Fruit fly (Drosophila melanogaster) whole organism, embryonic: Measurements from ENCODE around the gene CG9673.

Source experiments
- BEAF-32 ChIP-seq: fragments of 200-800 bp; sonication (Bioruptor generic); optimal IDR thresholded peaks from 3 replicates; lab custom pipeline; 2017; ENCODE audit warnings: missing biosample characterization, missing genetic modification characterization, mild to moderate bottlenecking, moderate library complexity, missing genetic modification reagents
- Bteb2 ChIP-seq: fragments of 200-800 bp; sonication (Bioruptor generic); optimal IDR thresholded peaks from 2 replicates; lab custom pipeline; 2016; ENCODE audit warnings: missing biosample characterization, missing genetic modification characterization
- CG10321 ChIP-seq: fragments of 200-800 bp; sonication (Bioruptor generic); IDR thresholded peaks from 2 replicates; pipeline ENCODE4 v1.3.6; 2022; ENCODE audit warnings: missing biosample characterization, missing genetic modification characterization
- CG10543 ChIP-seq: fragments of 200-800 bp; sonication (Bioruptor generic); optimal IDR thresholded peaks from 3 replicates; lab custom pipeline; 2017; ENCODE audit warnings: missing biosample characterization, mild to moderate bottlenecking, missing genetic modification characterization, moderate library complexity
- CG10959 ChIP-seq: fragments of 200-800 bp; sonication (Bioruptor generic); IDR thresholded peaks from 2 replicates; pipeline ENCODE4 v1.3.6; 2022; ENCODE audit warnings: missing biosample characterization, missing genetic modification characterization
- CG11093 ChIP-seq: fragments of 200-800 bp; sonication (Bioruptor generic); IDR thresholded peaks from 3 replicates; pipeline ENCODE4 v1.3.6; 2022; ENCODE audit warnings: missing biosample characterization, missing genetic modification characterization
- CG11504 ChIP-seq: fragments of 200-800 bp; sonication (Bioruptor generic); optimal IDR thresholded peaks from 3 replicates; lab custom pipeline; 2019; ENCODE audit warnings: missing biosample characterization, mild to moderate bottlenecking, missing genetic modification characterization, moderate library complexity
- CG14667 ChIP-seq: fragments of 200-800 bp; sonication (Bioruptor generic); IDR thresholded peaks from 2 replicates; pipeline ENCODE4 v1.3.6; 2022; ENCODE audit warnings: missing biosample characterization, missing genetic modification characterization
- CG1529 ChIP-seq: fragments of 200-800 bp; sonication (Bioruptor generic); optimal IDR thresholded peaks from 3 replicates; lab custom pipeline; 2018; ENCODE audit warnings: missing biosample characterization, missing genetic modification characterization
- CG31441 ChIP-seq: fragments of 200-800 bp; sonication (Bioruptor generic); IDR thresholded peaks from 2 replicates; pipeline ENCODE4 v1.3.6; 2022; ENCODE audit warnings: missing biosample characterization, missing genetic modification characterization
- CG32532 ChIP-seq: fragments of 200-800 bp; sonication (Bioruptor generic); IDR thresholded peaks from 2 replicates; pipeline ENCODE4 v1.3.6; 2022; ENCODE audit warnings: missing biosample characterization, missing genetic modification characterization
- CG32767 ChIP-seq: fragments of 200-800 bp; sonication (Bioruptor generic); IDR thresholded peaks from 2 replicates; pipeline ENCODE4 v1.3.6; 2022; ENCODE audit warnings: missing biosample characterization, missing genetic modification characterization
- CG3838 ChIP-seq: fragments of 200-800 bp; sonication (Bioruptor generic); optimal IDR thresholded peaks from 3 replicates; lab custom pipeline; 2016; ENCODE audit warnings: missing biosample characterization, missing genetic modification characterization
- CG3847 ChIP-seq: fragments of 200-800 bp; sonication (Bioruptor generic); IDR thresholded peaks from 2 replicates; pipeline ENCODE4 v1.3.6; 2022; ENCODE audit warnings: missing biosample characterization, missing genetic modification characterization
- CG4424 ChIP-seq: fragments of 200-800 bp; sonication (Bioruptor generic); optimal IDR thresholded peaks from 3 replicates; lab custom pipeline; 2016; ENCODE audit warnings: missing biosample characterization, missing genetic modification characterization
- CG6765 ChIP-seq: fragments of 200-800 bp; sonication (Bioruptor generic); optimal IDR thresholded peaks from 3 replicates; lab custom pipeline; 2017; ENCODE audit warnings: missing biosample characterization, mild to moderate bottlenecking, missing genetic modification characterization
- CG6813 ChIP-seq: fragments of 200-800 bp; sonication (Bioruptor generic); optimal IDR thresholded peaks from 2 replicates; lab custom pipeline; 2017; ENCODE audit warnings: missing biosample characterization, missing genetic modification characterization, mild to moderate bottlenecking, moderate library complexity, missing genetic modification reagents
- CG7372 ChIP-seq: fragments of 200-800 bp; sonication (Bioruptor generic); IDR thresholded peaks from 2 replicates; pipeline ENCODE4 v1.3.6; 2022; ENCODE audit warnings: missing biosample characterization, missing genetic modification characterization
- CG9817 ChIP-seq: fragments of 200-800 bp; sonication (Bioruptor generic); optimal IDR thresholded peaks from 2 replicates; lab custom pipeline; 2018; ENCODE audit warnings: missing biosample characterization, mild to moderate bottlenecking, missing genetic modification characterization, moderate library complexity
- CTCF ChIP-seq: fragments of 200-800 bp; sonication (Bioruptor generic); optimal IDR thresholded peaks from 2 replicates; lab custom pipeline; 2017; ENCODE audit warnings: missing biosample characterization, mild to moderate bottlenecking, missing genetic modification characterization, moderate library complexity
- Ets97D ChIP-seq: fragments of 200-800 bp; sonication (Bioruptor generic); optimal IDR thresholded peaks from 3 replicates; lab custom pipeline; 2016; ENCODE audit warnings: missing biosample characterization, missing genetic modification characterization
- GATAe ChIP-seq: fragments of 200-800 bp; sonication (Bioruptor generic); conservative IDR thresholded peaks from 2 replicates; pipeline ENCODE4 v1.3.6; 2022; ENCODE audit warnings: missing biosample characterization, missing genetic modification characterization
- HLHmδ ChIP-seq: fragments of 200-800 bp; sonication (Bioruptor generic); optimal IDR thresholded peaks from 2 replicates; lab custom pipeline; 2018; ENCODE audit warnings: missing biosample characterization, mild to moderate bottlenecking, missing genetic modification characterization, moderate library complexity
- Hmx ChIP-seq: fragments of 200-800 bp; sonication (Bioruptor generic); optimal IDR thresholded peaks from 2 replicates; lab custom pipeline; 2016; ENCODE audit warnings: missing biosample characterization, missing genetic modification characterization
- Med ChIP-seq: fragments of 200-800 bp; sonication (Bioruptor generic); peaks from one replicate; lab custom pipeline; 2016; ENCODE audit warnings: missing biosample characterization, missing genetic modification characterization, mild to moderate bottlenecking, inconsistent platforms, moderate library complexity
- Myb ChIP-seq: fragments of 200-800 bp; sonication (Bioruptor generic); optimal IDR thresholded peaks from 2 replicates; lab custom pipeline; 2016; ENCODE audit warnings: missing biosample characterization, missing genetic modification characterization
- Neu2 ChIP-seq: fragments of 200-800 bp; sonication (Bioruptor generic); optimal IDR thresholded peaks from 3 replicates; lab custom pipeline; 2016; ENCODE audit warnings: missing biosample characterization, missing genetic modification characterization, borderline replicate concordance
- Six4 ChIP-seq: fragments of 200-800 bp; sonication (Bioruptor generic); optimal IDR thresholded peaks from 2 replicates; lab custom pipeline; 2016; ENCODE audit warnings: missing biosample characterization, missing genetic modification characterization
- Vsx1 ChIP-seq: fragments of 200-800 bp; sonication (Bioruptor generic); optimal IDR thresholded peaks from 2 replicates; lab custom pipeline; 2017; ENCODE audit warnings: missing biosample characterization, mild to moderate bottlenecking, missing genetic modification characterization, missing genetic modification reagents
- ap ChIP-seq: fragments of 200-800 bp; sonication (Bioruptor generic); IDR thresholded peaks from 2 replicates; pipeline ENCODE4 v1.3.6; 2022; ENCODE audit warnings: missing biosample characterization, missing genetic modification characterization
- cwo ChIP-seq: fragments of 200-800 bp; sonication (Bioruptor generic); optimal IDR thresholded peaks from 3 replicates; lab custom pipeline; 2017; ENCODE audit warnings: missing biosample characterization, missing genetic modification characterization, mild to moderate bottlenecking, moderate library complexity, missing genetic modification reagents
- dysf ChIP-seq: fragments of 200-800 bp; sonication (Bioruptor generic); IDR thresholded peaks from 3 replicates; pipeline ENCODE4 v1.3.6; 2022; ENCODE audit warnings: missing biosample characterization, missing genetic modification characterization
- exex ChIP-seq: fragments of 200-800 bp; sonication (Bioruptor generic); optimal IDR thresholded peaks from 4 replicates; lab custom pipeline; 2018; ENCODE audit warnings: missing biosample characterization, mild to moderate bottlenecking, missing genetic modification characterization, moderate library complexity
- fd64A ChIP-seq: fragments of 200-800 bp; sonication (Bioruptor generic); optimal IDR thresholded peaks from 3 replicates; lab custom pipeline; 2018; ENCODE audit warnings: missing biosample characterization, mild to moderate bottlenecking, missing genetic modification characterization
- fru ChIP-seq: fragments of >200 bp; optimal IDR thresholded peaks from 2 replicates; lab custom pipeline; 2017
- ftz-f1 ChIP-seq: fragments of 200-800 bp; sonication (Bioruptor generic); optimal IDR thresholded peaks from 2 replicates; lab custom pipeline; 2016; ENCODE audit warnings: missing biosample characterization, missing genetic modification characterization
- grn ChIP-seq: fragments of 200-800 bp; sonication (Bioruptor generic); optimal IDR thresholded peaks from 3 replicates; lab custom pipeline; 2017; ENCODE audit warnings: missing biosample characterization, missing genetic modification characterization
- h ChIP-seq: fragments of >200 bp; optimal IDR thresholded peaks from 2 replicates; lab custom pipeline; 2017
- mirr ChIP-seq: fragments of 200-800 bp; sonication (Bioruptor generic); optimal IDR thresholded peaks from 3 replicates; lab custom pipeline; 2018; ENCODE audit warnings: missing biosample characterization, mild to moderate bottlenecking, missing genetic modification characterization
- nmo ChIP-seq: fragments of 200-800 bp; sonication (Bioruptor generic); optimal IDR thresholded peaks from 2 replicates; lab custom pipeline; 2018; ENCODE audit warnings: missing biosample characterization, mild to moderate bottlenecking, missing genetic modification characterization, moderate library complexity
- pita ChIP-seq: fragments of 200-800 bp; sonication (Bioruptor generic); optimal IDR thresholded peaks from 2 replicates; lab custom pipeline; 2017; ENCODE audit warnings: missing biosample characterization, mild to moderate bottlenecking, missing genetic modification characterization
- pum ChIP-seq: fragments of 200-800 bp; sonication (Bioruptor generic); optimal IDR thresholded peaks from 2 replicates; lab custom pipeline; 2016; ENCODE audit warnings: missing biosample characterization, missing genetic modification characterization
- pzg ChIP-seq: fragments of 200-800 bp; sonication (Bioruptor generic); optimal IDR thresholded peaks from 3 replicates; lab custom pipeline; 2018; ENCODE audit warnings: missing biosample characterization, mild to moderate bottlenecking, missing genetic modification characterization, moderate library complexity
- sc ChIP-seq, 3 experiments: fragments of >200 bp in 2 of 3; fragments of 200-800 bp in 1 of 3; sonication (Bioruptor generic) in 1 of 3; optimal IDR thresholded peaks; 2 replicates in 2 of 3; 3 replicates in 1 of 3; lab custom pipeline; 2017; ENCODE audit warnings: mild to moderate bottlenecking in 1 of 3, missing biosample characterization in 1 of 3, missing genetic modification characterization in 1 of 3, missing genetic modification reagents in 1 of 3
- seq ChIP-seq: fragments of 200-800 bp; sonication (Bioruptor generic); IDR thresholded peaks from 2 replicates; pipeline ENCODE4 v1.3.6; 2022; ENCODE audit warnings: missing biosample characterization, missing genetic modification characterization
- sna ChIP-seq: fragments of 200-800 bp; sonication (Bioruptor generic); IDR thresholded peaks from 2 replicates; pipeline ENCODE4 v1.3.6; 2022; ENCODE audit warnings: missing biosample characterization, missing genetic modification characterization; ENCODE audit not compliant: partially characterized antibody
- sug ChIP-seq: fragments of 200-800 bp; optimal IDR thresholded peaks from 2 replicates; lab custom pipeline; 2019; ENCODE audit warnings: missing biosample characterization, mild to moderate bottlenecking, missing genetic modification characterization, moderate library complexity
- tx ChIP-seq: fragments of 200-800 bp; sonication (Bioruptor generic); optimal IDR thresholded peaks from 2 replicates; lab custom pipeline; 2016; ENCODE audit warnings: missing biosample characterization, missing genetic modification characterization
- wek ChIP-seq: fragments of 200-800 bp; sonication (Bioruptor generic); optimal IDR thresholded peaks from 3 replicates; lab custom pipeline; 2018; ENCODE audit warnings: missing biosample characterization, mild to moderate bottlenecking, missing genetic modification characterization, moderate library complexity
- zen ChIP-seq: fragments of 200-800 bp; sonication (Bioruptor generic); optimal IDR thresholded peaks from 3 replicates; lab custom pipeline; 2018; ENCODE audit warnings: missing biosample characterization, mild to moderate bottlenecking, missing genetic modification characterization, moderate library complexity

CG9673 gene

DNA sequence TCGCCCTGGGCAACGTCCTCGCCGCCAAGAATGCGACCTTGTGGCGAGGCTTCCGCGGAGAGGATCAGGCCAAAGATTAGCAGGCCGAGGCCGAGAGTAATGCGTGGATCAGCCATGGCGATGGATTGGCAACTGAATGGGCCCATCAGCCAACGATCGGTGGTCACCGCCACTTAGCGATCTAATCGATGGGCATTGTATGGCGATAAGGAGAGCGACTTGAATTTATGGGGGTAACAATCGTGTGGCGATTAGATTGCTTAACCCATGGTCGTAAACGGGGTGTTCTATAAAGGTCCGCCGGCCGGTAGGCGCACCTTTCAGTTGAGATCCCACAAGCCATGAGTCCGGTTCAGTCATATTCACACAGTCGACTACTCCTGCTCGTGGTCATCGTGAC lies at the start of gene CG9673, which contains the start of gene CG4653:
Gene CG9673 (minus strand): TSS at position 138 of the 400 bp plus-strand sequence.
Gene CG4653 (plus strand): TSS at position 335 of the 400 bp plus-strand sequence.
- no peak for TF ChIP-seq dysf (GFP tag; lab: Robert Waterston, UW)
- no peak for TF ChIP-seq CG3847 (GFP tag; lab: Robert Waterston, UW)
- TF ChIP-seq CG6765 (GFP tag; lab: Kevin White, UChicago): no peak
- TF ChIP-seq tx (GFP tag; lab: Kevin White, UChicago): no peak
- TF ChIP-seq CG11093: no peak
- no peak for TF ChIP-seq fru (lab: Kevin White, UChicago)
- no peak for TF ChIP-seq pzg
- no peak for TF ChIP-seq fd64A (GFP tag; lab: Kevin White, UChicago)
- TF ChIP-seq CG32532 (GFP tag; lab: Robert Waterston, UW): no peak
- TF ChIP-seq GATAe: peak; percentile 64
- no peak for TF ChIP-seq ap (GFP tag; lab: Robert Waterston, UW)
- TF ChIP-seq exex (tag; lab: Kevin White, UChicago): peak; percentile 68
- TF ChIP-seq sug (tag; lab: Kevin White, UChicago): peak; percentile 51
- TF ChIP-seq CG10543: peak; percentile 12
- peak; percentile 4 for TF ChIP-seq CG6813 (GFP tag; lab: Kevin White, UChicago)
- TF ChIP-seq Med (GFP tag; lab: Kevin White, UChicago): peak; percentile 6
- TF ChIP-seq cwo (GFP tag; lab: Kevin White, UChicago): peak; percentile 62
- TF ChIP-seq Myb (GFP tag; lab: Kevin White, UChicago): no peak
- TF ChIP-seq Vsx1 (GFP tag; lab: Kevin White, UChicago): no peak
- TF ChIP-seq CG10959: no peak
- no peak for TF ChIP-seq Six4
- no peak for TF ChIP-seq CG7372
- TF ChIP-seq CG32767 (GFP tag; lab: Robert Waterston, UW): no peak
- no peak for TF ChIP-seq CG14667 (GFP tag; lab: Robert Waterston, UW)
- peak; percentile 5 for TF ChIP-seq mirr (GFP tag; lab: Kevin White, UChicago)
- no peak for TF ChIP-seq CG1529 (GFP tag; lab: Kevin White, UChicago)
- no peak for TF ChIP-seq CG11504
- peak; percentile 50 for TF ChIP-seq grn (GFP tag; lab: Kevin White, UChicago)
- TF ChIP-seq, all 482 proteins: peak for 9

- TF ChIP-seq CTCF (GFP tag; lab: Kevin White, UChicago): peak; percentile 60
- peak; percentile 5 for TF ChIP-seq BEAF-32 (GFP tag; lab: Kevin White, UChicago)
- peak; percentile 74 for TF ChIP-seq wek (GFP tag; lab: Kevin White, UChicago)
- TF ChIP-seq Six4: no peak
- TF ChIP-seq pita (GFP tag; lab: Kevin White, UChicago): peak; percentile 39
- TF ChIP-seq Ets97D: peak; percentile 20
Observed at dm6 chrX:16753066-16753465, 49.4 kb upstream of the CG9673 start.

DNA sequence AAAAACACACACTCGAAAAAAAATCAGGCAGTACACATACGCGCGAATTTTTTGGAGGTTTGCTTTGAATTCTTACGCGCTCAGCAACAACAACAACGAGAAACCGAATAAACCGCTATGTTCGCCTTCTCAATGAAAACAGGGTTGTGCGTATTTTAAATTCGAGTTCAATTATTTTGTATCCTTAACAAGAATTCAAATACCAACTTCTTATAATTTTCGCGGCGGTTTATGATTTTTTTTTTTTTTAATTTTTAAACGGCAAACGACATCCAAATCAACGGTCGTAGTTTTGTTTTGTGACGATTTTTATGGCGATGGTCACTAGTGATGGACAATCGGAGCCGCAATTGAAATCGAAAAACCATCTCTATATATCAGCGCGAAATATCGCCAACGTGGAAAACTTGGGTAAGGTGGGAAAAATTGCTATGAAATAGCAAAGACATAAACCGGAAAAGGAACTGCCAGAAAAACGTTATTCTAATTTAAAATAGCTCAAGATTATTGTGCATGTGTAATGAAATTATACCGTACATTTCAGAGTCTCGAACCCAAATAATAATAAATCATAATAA lies 48.0 kb upstream of the CG9673 start, which contains the start of gene goe:
Gene goe (minus strand): TSS at position 332 of the 578 bp plus-strand sequence.
- peak; percentile 42 for TF ChIP-seq Hmx
- TF ChIP-seq sna (GFP tag; lab: Robert Waterston, UW): peak; percentile 79; the same call in 1 of the 2 replicates
- TF ChIP-seq Neu2 (GFP tag; lab: Kevin White, UChicago): peak; percentile 30
- peak; percentile 70 for TF ChIP-seq CG3838 (GFP tag; lab: Kevin White, UChicago)
- TF ChIP-seq CG9817 (tag; lab: Kevin White, UChicago): peak; percentile 84
- peak; percentile 55 for TF ChIP-seq CG10321 (GFP tag; lab: Robert Waterston, UW)
- TF ChIP-seq CG4424 (GFP tag; lab: Kevin White, UChicago): peak; percentile 70
- TF ChIP-seq Bteb2 (GFP tag; lab: Kevin White, UChicago): peak; percentile 88
- TF ChIP-seq pum (GFP tag; lab: Kevin White, UChicago): peak; percentile 66
- TF ChIP-seq nmo (GFP tag; lab: Kevin White, UChicago): peak; percentile 76
- TF ChIP-seq zen (tag; lab: Kevin White, UChicago): peak; percentile 56
- TF ChIP-seq h (lab: Kevin White, UChicago): no peak
- TF ChIP-seq HLHmδ (GFP tag; lab: Kevin White, UChicago): no peak
- TF ChIP-seq ftz-f1 (GFP tag; lab: Kevin White, UChicago): peak; percentile 70
- TF ChIP-seq CG31441 (GFP tag; lab: Robert Waterston, UW): 0 out of 2 replicates have a peak, but pooled peaks have one; percentile 32
- no peak for TF ChIP-seq sc (optimal IDR thresholded peaks at IDR 0.05; lab: Kevin White, UChicago)
- peak; percentile 55 for TF ChIP-seq sc (GFP tag; optimal IDR thresholded peaks at IDR 0.05; lab: Kevin White, UChicago)
- TF ChIP-seq seq: peak; percentile 44; the same call in 1 of the 2 replicates
